Worm (Caenorhabditis elegans) whole organism, young adult: Measurements from ENCODE around the gene Y41C4A.22.

ENCODE experiments used
- Y53G8AR.9 ChIP-seq: fragments of 200-800 bp; sonication (Bioruptor generic); conservative IDR thresholded peaks from 2 replicates; pipeline ENCODE4 v1.3.6; 2022; ENCODE audit warnings: missing genetic modification reagents, missing genetic modification characterization, missing compliant biosample characterization
- cebp-1 ChIP-seq, 2 experiments: fragments of 200-800 bp in 1 of 2; sonication (Bioruptor generic) in 1 of 2; sonication (generic microtip) in 1 of 2; IDR thresholded peaks in 1 of 2; optimal IDR thresholded peaks in 1 of 2; 2 replicates each; pipeline versions ENCODE4 v1.3.6 to Lab custom; 2017 to 2022; ENCODE audit warnings: missing compliant biosample characterization in 2 of 2, missing genetic modification characterization in 2 of 2, mild to moderate bottlenecking in 1 of 2, missing genetic modification reagents in 1 of 2, moderate library complexity in 1 of 2
- dox-1 ChIP-seq: fragments of 200-800 bp; sonication (Bioruptor generic); IDR thresholded peaks from 2 replicates; pipeline ENCODE4 v1.3.6; 2022; ENCODE audit warnings: missing genetic modification reagents, missing genetic modification characterization, missing compliant biosample characterization
- lin-35 ChIP-seq, 3 experiments: fragments of 150-350 bp in 2 of 3; sonication (generic microtip) in 1 of 3; optimal IDR thresholded peaks; 2 replicates each; lab custom pipeline; 2014 to 2018; ENCODE audit warnings: missing biosample characterization in 3 of 3, missing genetic modification characterization in 3 of 3, missing genetic modification reagents in 3 of 3
- madf-8 ChIP-seq: fragments of 200-800 bp; sonication (Bioruptor generic); conservative IDR thresholded peaks from 2 replicates; pipeline ENCODE4 v1.3.6; 2022; ENCODE audit warnings: missing genetic modification reagents, missing genetic modification characterization, missing compliant biosample characterization
- snpc-4 ChIP-seq, 5 experiments: fragments of 150-350 bp in 1 of 5; sonication (generic microtip) in 4 of 5; optimal IDR thresholded peaks; 2 replicates each; lab custom pipeline; 2014 to 2018; ENCODE audit warnings: missing genetic modification characterization in 5 of 5, missing biosample characterization in 3 of 5, antibody characterized with exemption in 2 of 5, mild to moderate bottlenecking in 2 of 5, missing compliant biosample characterization in 2 of 5, missing genotype in 2 of 5, moderate library complexity in 2 of 5, missing genetic modification reagents in 1 of 5

ce11 chrIII:11696273-11696672 lies 1.2 kb downstream of the Y41C4A.22 start, which contains the start of gene Y41C4A.6:
- no peak for TF ChIP-seq lin-35 (GFP tag; optimal IDR thresholded peaks at IDR 0.05; lab: Kevin White, UChicago)
- TF ChIP-seq snpc-4 (GFP tag; optimal IDR thresholded peaks at IDR 0.05; lab: Kevin White, UChicago), result no peak
- TF ChIP-seq snpc-4 (tag; optimal IDR thresholded peaks at IDR 0.05; lab: Kevin White, UChicago), result no peak
- TF ChIP-seq dox-1 (GFP tag; lab: Robert Waterston, UW), result no peak
- TF ChIP-seq madf-8 (GFP tag; lab: Robert Waterston, UW), result no peak
- no peak for TF ChIP-seq Y53G8AR.9 (GFP tag; lab: Robert Waterston, UW)
- no peak for TF ChIP-seq cebp-1 (GFP tag; IDR thresholded peaks at IDR 0.05; lab: Robert Waterston, UW)
- no peak for TF ChIP-seq cebp-1 (tag; optimal IDR thresholded peaks at IDR 0.05; lab: Kevin White, UChicago)
